ENCODE assay signal across 8 worm cellular contexts in genomic region chrII:9099017-9099416, ce11.
A peak's percentile ranks its signal among the peaks of the same experiment; 100 is the strongest.
TF ChIP-seq lines count a peak whose summit lies in the region.

Gene T24H10.1, plus strand, starts transcription at chrII:9099371.

TF ChIP-seq in whole organism, L1 larva, 84 proteins besides CTCF, POLR2A, EP300 and RAD21 (continues in another document):
- TF ChIP-seq swsn-7 (tag; optimal IDR thresholded peaks at IDR 0.05; lab: Kevin White, UChicago) (peak; percentile 81), egl-27 (tag; optimal IDR thresholded peaks at IDR 0.05; lab: Kevin White, UChicago) (no peak), lin-14 (GFP tag; optimal IDR thresholded peaks at IDR 0.05; lab: Kevin White, UChicago) (peak; percentile 72), nhr-12 (tag; optimal IDR thresholded peaks at IDR 0.05; lab: Kevin White, UChicago) (no peak), pqm-1 (tag; optimal IDR thresholded peaks at IDR 0.05; lab: Kevin White, UChicago) (no peak), snu-23 (GFP tag; optimal IDR thresholded peaks at IDR 0.05; lab: Kevin White, UChicago) (peak; percentile 81), ztf-11 (tag; optimal IDR thresholded peaks at IDR 0.05; lab: Kevin White, UChicago) (peak in 1 of 2 experiments; percentile 47), nhr-19 (GFP tag; conservative IDR thresholded peaks at IDR 0.05; lab: Robert Waterston, UW) (peak; percentile 80), ceh-8 (GFP tag; optimal IDR thresholded peaks at IDR 0.05; lab: Kevin White, UChicago) (peak; percentile 38), zip-4 (GFP tag; optimal IDR thresholded peaks at IDR 0.05; lab: Kevin White, UChicago) (peak; percentile 8), nhr-76 (tag; optimal IDR thresholded peaks at IDR 0.05; lab: Kevin White, UChicago) (no peak)

TF ChIP-seq in whole organism, L2 larva, 48 proteins besides CTCF, POLR2A, EP300 and RAD21 (continues in another document):
- no peak for TF ChIP-seq ceh-16 (tag; optimal IDR thresholded peaks at IDR 0.05; lab: Kevin White, UChicago)
- TF ChIP-seq zag-1 (tag; optimal IDR thresholded peaks at IDR 0.05; lab: Kevin White, UChicago): no peak
- TF ChIP-seq F13H6.1 (tag; optimal IDR thresholded peaks at IDR 0.05; lab: Kevin White, UChicago): peak; percentile 77
- no peak for TF ChIP-seq aly-2 (tag; optimal IDR thresholded peaks at IDR 0.05; lab: Kevin White, UChicago)
- peak; percentile 20 for TF ChIP-seq egl-27 (tag; optimal IDR thresholded peaks at IDR 0.05; lab: Kevin White, UChicago)
- no peak for TF ChIP-seq dmd-4 (tag; optimal IDR thresholded peaks at IDR 0.05; lab: Kevin White, UChicago)
- TF ChIP-seq ztf-11 (tag; optimal IDR thresholded peaks at IDR 0.05; lab: Kevin White, UChicago): no peak
- TF ChIP-seq ztf-1 (GFP tag; conservative IDR thresholded peaks at IDR 0.05; lab: Robert Waterston, UW): no peak
- TF ChIP-seq unc-62 (GFP tag; optimal IDR thresholded peaks at IDR 0.05; lab: Kevin White, UChicago): no peak
- TF ChIP-seq C34F6.9 (tag; optimal IDR thresholded peaks at IDR 0.05; lab: Kevin White, UChicago): peak; percentile 83
- TF ChIP-seq alr-1 (tag; optimal IDR thresholded peaks at IDR 0.05; lab: Kevin White, UChicago): no peak
- no peak for TF ChIP-seq nhr-77 (tag; optimal IDR thresholded peaks at IDR 0.05; lab: Kevin White, UChicago)

TF ChIP-seq in whole organism, L3 larva, 47 proteins besides CTCF, POLR2A, EP300 and RAD21 (continues in another document):
- TF ChIP-seq nhr-23 (tag; optimal IDR thresholded peaks at IDR 0.05; lab: Kevin White, UChicago) (peak; percentile 65), snpc-4 (tag; optimal IDR thresholded peaks at IDR 0.05; lab: Kevin White, UChicago) (peak; percentile 56), egl-27 (tag; optimal IDR thresholded peaks at IDR 0.05; lab: Kevin White, UChicago) (no peak), ceh-28 (tag; optimal IDR thresholded peaks at IDR 0.05; lab: Kevin White, UChicago) (peak; percentile 28), lsy-12 (tag; optimal IDR thresholded peaks at IDR 0.05; lab: Kevin White, UChicago) (peak; percentile 14), tbx-2 (tag; optimal IDR thresholded peaks at IDR 0.05; lab: Kevin White, UChicago) (peak; percentile 55), nhr-25 (tag; optimal IDR thresholded peaks at IDR 0.05; lab: Kevin White, UChicago) (peak; percentile 51), ztf-4 (tag; optimal IDR thresholded peaks at IDR 0.05; lab: Kevin White, UChicago) (no peak), ceh-82 (tag; optimal IDR thresholded peaks at IDR 0.05; lab: Kevin White, UChicago) (no peak), sea-2 (GFP tag; optimal IDR thresholded peaks at IDR 0.05; lab: Kevin White, UChicago) (no peak), R02D3.7 (tag; optimal IDR thresholded peaks at IDR 0.05; lab: Kevin White, UChicago) (peak; percentile 25), skn-1 (tag; optimal IDR thresholded peaks at IDR 0.05; lab: Kevin White, UChicago) (peak; percentile 72)

TF ChIP-seq in whole organism, L4 larva, 104 proteins besides CTCF, POLR2A, EP300 and RAD21 (continues in another document):
- TF ChIP-seq rbr-2 (tag; optimal IDR thresholded peaks at IDR 0.05; lab: Kevin White, UChicago) (peak; percentile 71), unc-62 (GFP tag; optimal IDR thresholded peaks at IDR 0.05 in 1 of 2; lab: Kevin White, UChicago) (peak in 1 of 2 experiments; percentile 96), unc-62 (tag; optimal IDR thresholded peaks at IDR 0.05; lab: Kevin White, UChicago) (no peak), madf-5 (GFP tag; IDR thresholded peaks at IDR 0.05; lab: Robert Waterston, UW) (no peak), lin-38 (GFP tag; IDR thresholded peaks at IDR 0.05; lab: Robert Waterston, UW) (peak; percentile 79), T26A8.4 (GFP tag; IDR thresholded peaks at IDR 0.05; lab: Robert Waterston, UW) (peak; percentile 43; the same call in 1 of the 2 replicates), jun-1 (tag; optimal IDR thresholded peaks at IDR 0.05; lab: Kevin White, UChicago) (no peak), dpl-1 (GFP tag; optimal IDR thresholded peaks at IDR 0.05; lab: Kevin White, UChicago) (peak; percentile 75), nhr-6 (tag; optimal IDR thresholded peaks at IDR 0.05; lab: Kevin White, UChicago) (peak; percentile 37), nhr-102 (tag; optimal IDR thresholded peaks at IDR 0.05; lab: Kevin White, UChicago) (peak; percentile 55), F10B5.3 (tag; optimal IDR thresholded peaks at IDR 0.05; lab: Kevin White, UChicago) (peak; percentile 11), php-3 (GFP tag; IDR thresholded peaks at IDR 0.05; lab: Robert Waterston, UW) (peak; percentile 14; the same call in 1 of the 2 replicates)

TF ChIP-seq in whole organism, early embryonic, 17 proteins besides CTCF, POLR2A, EP300 and RAD21:
- TF ChIP-seq aly-1 (tag; optimal IDR thresholded peaks at IDR 0.05; lab: Kevin White, UChicago) (no peak), ceh-36 (tag; optimal IDR thresholded peaks at IDR 0.05; lab: Kevin White, UChicago) (peak; percentile 33), F13C5.2 (tag; optimal IDR thresholded peaks at IDR 0.05; lab: Kevin White, UChicago) (peak; percentile 57)

TF ChIP-seq in whole organism, late embryonic, 69 proteins besides CTCF, POLR2A, EP300 and RAD21:
- TF ChIP-seq C08G9.2 (tag; optimal IDR thresholded peaks at IDR 0.05; lab: Kevin White, UChicago): no peak
- TF ChIP-seq ceh-19 (GFP tag; optimal IDR thresholded peaks at IDR 0.05; lab: Kevin White, UChicago): no peak
- TF ChIP-seq ttx-3 (tag; optimal IDR thresholded peaks at IDR 0.05; lab: Kevin White, UChicago): no peak
- TF ChIP-seq ceh-31 (tag; optimal IDR thresholded peaks at IDR 0.05; lab: Kevin White, UChicago): no peak
- TF ChIP-seq K09A11.1 (tag; optimal IDR thresholded peaks at IDR 0.05; lab: Kevin White, UChicago; ENCODE audit: insufficient read depth): no peak
- no peak for TF ChIP-seq ceh-34 (tag; optimal IDR thresholded peaks at IDR 0.05; lab: Kevin White, UChicago)
- peak; percentile 17 for TF ChIP-seq unc-42 (tag; optimal IDR thresholded peaks at IDR 0.05; lab: Kevin White, UChicago)
- peak; percentile 21 for TF ChIP-seq hlh-30 (tag; optimal IDR thresholded peaks at IDR 0.05; lab: Kevin White, UChicago; ENCODE audit: insufficient read depth)
- TF ChIP-seq nhr-232 (tag; optimal IDR thresholded peaks at IDR 0.05; lab: Kevin White, UChicago): no peak
- TF ChIP-seq ceh-24 (tag; optimal IDR thresholded peaks at IDR 0.05; lab: Kevin White, UChicago): no peak
- no peak for TF ChIP-seq ceh-9 (tag; optimal IDR thresholded peaks at IDR 0.05; lab: Kevin White, UChicago)
- TF ChIP-seq ceh-48 (tag; optimal IDR thresholded peaks at IDR 0.05; lab: Kevin White, UChicago): peak; percentile 58
- TF ChIP-seq lin-11 (tag; optimal IDR thresholded peaks at IDR 0.05; lab: Kevin White, UChicago): no peak
- peak; percentile 14 for TF ChIP-seq tbx-2 (tag; optimal IDR thresholded peaks at IDR 0.05; lab: Kevin White, UChicago)

TF ChIP-seq in whole organism, mixed stage, embryonic, 35 proteins besides CTCF, POLR2A, EP300 and RAD21:
- TF ChIP-seq sem-2 (GFP tag; optimal IDR thresholded peaks at IDR 0.05; lab: Kevin White, UChicago) (no peak), unc-120 (tag; optimal IDR thresholded peaks at IDR 0.05; lab: Kevin White, UChicago; ENCODE audit: poor library complexity, severe bottlenecking) (peak; percentile 6), mep-1 (tag; optimal IDR thresholded peaks at IDR 0.05; lab: Kevin White, UChicago) (peak; percentile 38), flh-1 (GFP tag; optimal IDR thresholded peaks at IDR 0.05; lab: Kevin White, UChicago) (no peak), ces-1 (GFP tag; optimal IDR thresholded peaks at IDR 0.05; lab: Kevin White, UChicago) (peak; percentile 11), zip-8 (tag; optimal IDR thresholded peaks at IDR 0.05; lab: Kevin White, UChicago) (no peak), nhr-237 (tag; optimal IDR thresholded peaks at IDR 0.05; lab: Kevin White, UChicago) (no peak), nhr-2 (tag; optimal IDR thresholded peaks at IDR 0.05; lab: Kevin White, UChicago) (no peak), blmp-1 (tag; optimal IDR thresholded peaks at IDR 0.05; lab: Kevin White, UChicago) (no peak), ztf-11 (tag; optimal IDR thresholded peaks at IDR 0.05; lab: Kevin White, UChicago) (no peak), ham-2 (GFP tag; optimal IDR thresholded peaks at IDR 0.05; lab: Kevin White, UChicago) (no peak), lin-13 (tag; optimal IDR thresholded peaks at IDR 0.05; lab: Kevin White, UChicago) (peak; percentile 77), ceh-43 (GFP tag; optimal IDR thresholded peaks at IDR 0.05; lab: Kevin White, UChicago) (no peak), tbx-8 (GFP tag; optimal IDR thresholded peaks at IDR 0.05; lab: Kevin White, UChicago) (no peak), lsy-2 (tag; optimal IDR thresholded peaks at IDR 0.05; lab: Kevin White, UChicago) (peak; percentile 27), sptf-1 (tag; optimal IDR thresholded peaks at IDR 0.05; lab: Kevin White, UChicago) (no peak), cnd-1 (tag; optimal IDR thresholded peaks at IDR 0.05; lab: Kevin White, UChicago) (peak; percentile 30), pha-4 (tag; optimal IDR thresholded peaks at IDR 0.05; lab: Kevin White, UChicago) (peak; percentile 61)

TF ChIP-seq in whole organism, young adult, 124 proteins besides CTCF, POLR2A, EP300 and RAD21 (continues in another document):
- peak; percentile 48 for TF ChIP-seq dpl-1 (GFP tag; optimal IDR thresholded peaks at IDR 0.05; lab: Kevin White, UChicago)
- TF ChIP-seq xnd-1 (tag; optimal IDR thresholded peaks at IDR 0.05; lab: Kevin White, UChicago): peak; percentile 41
- no peak for TF ChIP-seq aptf-2 (GFP tag; conservative IDR thresholded peaks at IDR 0.05; lab: Robert Waterston, UW)
- peak; percentile 57 for TF ChIP-seq lsl-1 (GFP tag; optimal IDR thresholded peaks at IDR 0.05; lab: Kevin White, UChicago)
- TF ChIP-seq snpc-1.3 (tag; optimal IDR thresholded peaks at IDR 0.05; lab: Kevin White, UChicago; ENCODE audit: insufficient read depth): no peak
- 0 out of 2 replicates have a peak, but pooled peaks have one; percentile 39 for TF ChIP-seq madf-3 (GFP tag; IDR thresholded peaks at IDR 0.05; lab: Robert Waterston, UW)
- peak; percentile 73 for TF ChIP-seq pbrm-1 (GFP tag; IDR thresholded peaks at IDR 0.05; lab: Robert Waterston, UW)
- peak; percentile 84 for TF ChIP-seq mcd-1 (GFP tag; IDR thresholded peaks at IDR 0.05; lab: Robert Waterston, UW)
- peak; percentile 34 for TF ChIP-seq him-1 (tag; optimal IDR thresholded peaks at IDR 0.05; lab: Kevin White, UChicago)
- TF ChIP-seq B0336.3 (GFP tag; IDR thresholded peaks at IDR 0.05; lab: Robert Waterston, UW): peak; percentile 77
- TF ChIP-seq lin-54 (GFP tag; optimal IDR thresholded peaks at IDR 0.05; lab: Kevin White, UChicago): peak; percentile 71
- TF ChIP-seq rcor-1 (GFP tag; IDR thresholded peaks at IDR 0.05; lab: Robert Waterston, UW): peak; percentile 21; the same call in 1 of the 2 replicates
- TF ChIP-seq Y53G8AR.9 (GFP tag; conservative IDR thresholded peaks at IDR 0.05; lab: Robert Waterston, UW): 0 out of 2 replicates have a peak, but pooled peaks have one; percentile 52
- no peak for TF ChIP-seq Y79H2A.3 (GFP tag; conservative IDR thresholded peaks at IDR 0.05; lab: Robert Waterston, UW)
- no peak for TF ChIP-seq F39B2.1 (GFP tag; IDR thresholded peaks at IDR 0.05; lab: Robert Waterston, UW)
- TF ChIP-seq cebp-1 (GFP tag; IDR thresholded peaks at IDR 0.05; lab: Robert Waterston, UW): no peak
- peak; percentile 69 for TF ChIP-seq cebp-1 (tag; optimal IDR thresholded peaks at IDR 0.05; lab: Kevin White, UChicago)
- TF ChIP-seq Y95B8A.8 (GFP tag; IDR thresholded peaks at IDR 0.05; lab: Robert Waterston, UW): no peak
- peak; percentile 61; the same call in 1 of the 2 replicates for TF ChIP-seq Y56A3A.18 (GFP tag; IDR thresholded peaks at IDR 0.05; lab: Robert Waterston, UW)
